Fruit fly (Drosophila melanogaster): ENCODE measurements around the gene SPE.
A peak's percentile ranks its signal among the peaks of the same experiment; 100 is the strongest.

SPE gene

dm6 chr3R:23729632-23730471, 43.8 kb downstream of the SPE start (continued):
- peak; percentile 96 for TF ChIP-seq CG34376 (GFP tag; optimal IDR thresholded peaks at IDR 0.05)
- 0 out of 2 replicates have a peak, but pooled peaks have one; percentile 25 for TF ChIP-seq CG4360 (GFP tag; IDR thresholded peaks at IDR 0.05)
- no peak for TF ChIP-seq kay (GFP tag; optimal IDR thresholded peaks at IDR 0.05)
- TF ChIP-seq chif (GFP tag; optimal IDR thresholded peaks at IDR 0.05) = no peak
- no peak for TF ChIP-seq CG8924 (tag; optimal IDR thresholded peaks at IDR 0.05)
- TF ChIP-seq CG18619 (GFP tag; optimal IDR thresholded peaks at IDR 0.05) = no peak
- TF ChIP-seq CG15514 (GFP tag; optimal IDR thresholded peaks at IDR 0.05) = peak; percentile 25
- no peak for TF ChIP-seq H15 (GFP tag; IDR thresholded peaks at IDR 0.05)
- no peak for TF ChIP-seq CG3995 (GFP tag; optimal IDR thresholded peaks at IDR 0.05)
- TF ChIP-seq pzg (GFP tag; optimal IDR thresholded peaks at IDR 0.05) = no peak
- TF ChIP-seq CG1529 (GFP tag; optimal IDR thresholded peaks at IDR 0.05) = no peak
- TF ChIP-seq HLH3B (GFP tag; IDR thresholded peaks at IDR 0.05) = no peak
- TF ChIP-seq cad (GFP tag; optimal IDR thresholded peaks at IDR 0.05) = peak; percentile 5
- peak; percentile 61 for TF ChIP-seq Scr (GFP tag; IDR thresholded peaks at IDR 0.05; ENCODE audit: partially characterized antibody)
- peak; percentile 27 for TF ChIP-seq CG15269 (tag; optimal IDR thresholded peaks at IDR 0.05)
- TF ChIP-seq CG14441 (GFP tag; IDR thresholded peaks at IDR 0.05) = no peak
- peak; percentile 45 for TF ChIP-seq inv (GFP tag; IDR thresholded peaks at IDR 0.05; ENCODE audit: partially characterized antibody)
- no peak for TF ChIP-seq CG4282 (GFP tag; optimal IDR thresholded peaks at IDR 0.05)
- no peak for TF ChIP-seq br (optimal IDR thresholded peaks at IDR 0.05)
- no peak for TF ChIP-seq CG12236 (GFP tag; optimal IDR thresholded peaks at IDR 0.05)
- 0 out of 2 replicates have a peak, but pooled peaks have one; percentile 41 for TF ChIP-seq unc-4 (GFP tag; IDR thresholded peaks at IDR 0.05; ENCODE audit: partially characterized antibody)
- TF ChIP-seq ftz-f1 (GFP tag; optimal IDR thresholded peaks at IDR 0.05) = peak; percentile 44
- TF ChIP-seq slou (GFP tag; optimal IDR thresholded peaks at IDR 0.05) = no peak
- peak; percentile 61 for TF ChIP-seq nom (GFP tag; optimal IDR thresholded peaks at IDR 0.05)
- TF ChIP-seq h (optimal IDR thresholded peaks at IDR 0.05) = no peak
- no peak for TF ChIP-seq CG32767 (GFP tag; IDR thresholded peaks at IDR 0.05)
- TF ChIP-seq CG6272 (GFP tag; IDR thresholded peaks at IDR 0.05) = 0 out of 2 replicates have a peak, but pooled peaks have one; percentile 27
- TF ChIP-seq PHDP (tag; optimal IDR thresholded peaks at IDR 0.05) = peak; percentile 4
- TF ChIP-seq Adf1 (GFP tag; IDR thresholded peaks at IDR 0.05) = no peak
- peak; percentile 16 for TF ChIP-seq fd102C (GFP tag; optimal IDR thresholded peaks at IDR 0.05)
- peak; percentile 50 for TF ChIP-seq grn (GFP tag; optimal IDR thresholded peaks at IDR 0.05)
- TF ChIP-seq jumu (GFP tag; optimal IDR thresholded peaks at IDR 0.05) = no peak
- 0 out of 4 replicates have a peak, but pooled peaks have one; percentile 33 for TF ChIP-seq Dll (GFP tag; IDR thresholded peaks at IDR 0.05; ENCODE audit: partially characterized antibody)
- TF ChIP-seq HHEX (GFP tag; optimal IDR thresholded peaks at IDR 0.05) = peak; percentile 35
- no peak for TF ChIP-seq CG17385 (GFP tag; optimal IDR thresholded peaks at IDR 0.05)
- TF ChIP-seq CG7963 (GFP tag; IDR thresholded peaks at IDR 0.05; ENCODE audit: partially characterized antibody) = peak; percentile 58; the same call in 2 of the 3 replicates
- TF ChIP-seq CG2129 (GFP tag; IDR thresholded peaks at IDR 0.05; ENCODE audit: partially characterized antibody) = no peak
- TF ChIP-seq Nf-YB (GFP tag; optimal IDR thresholded peaks at IDR 0.05) = no peak
- TF ChIP-seq Hr78 (GFP tag; optimal IDR thresholded peaks at IDR 0.05) = peak in 1 of 2 experiments; percentile 30
- TF ChIP-seq bbx (GFP tag; IDR thresholded peaks at IDR 0.05; ENCODE audit: partially characterized antibody) = peak; percentile 78
- peak; percentile 40; the same call in 1 of the 3 replicates for TF ChIP-seq gce (GFP tag; IDR thresholded peaks at IDR 0.05)
- no peak for TF ChIP-seq eyg (GFP tag; optimal IDR thresholded peaks at IDR 0.05)
- no peak for TF ChIP-seq CG4854 (GFP tag; optimal IDR thresholded peaks at IDR 0.05)
- TF ChIP-seq ttk (GFP tag; IDR thresholded peaks at IDR 0.05) = peak; percentile 53; the same call in 1 of the 2 replicates
- peak; percentile 42 for TF ChIP-seq CG5180 (GFP tag; optimal IDR thresholded peaks at IDR 0.05)
- no peak for TF ChIP-seq salm (tag; optimal IDR thresholded peaks at IDR 0.05)
- peak; percentile 31 for TF ChIP-seq CG6254 (GFP tag; optimal IDR thresholded peaks at IDR 0.05)
- peak; percentile 60 for TF ChIP-seq sob (GFP tag; IDR thresholded peaks at IDR 0.05)
